Fruit fly (Drosophila melanogaster) whole organism, embryonic: ENCODE data around the gene kis.

Experiments
- Antp ChIP-seq: fragments of 200-800 bp; sonication (Bioruptor generic); optimal IDR thresholded peaks from 3 replicates; lab custom pipeline; 2016; ENCODE audit warnings: missing biosample characterization, missing genetic modification characterization
- Asciz ChIP-seq: fragments of 200-800 bp; sonication (Bioruptor generic); optimal IDR thresholded peaks from 2 replicates; lab custom pipeline; 2017; ENCODE audit warnings: missing biosample characterization, mild to moderate bottlenecking, missing genetic modification characterization, missing genetic modification reagents
- Bgb ChIP-seq: fragments of 200-800 bp; sonication (Bioruptor generic); IDR thresholded peaks from 2 replicates; pipeline ENCODE4 v1.3.6; 2022; ENCODE audit warnings: missing biosample characterization, missing genetic modification characterization; ENCODE audit not compliant: partially characterized antibody
- Bteb2 ChIP-seq: fragments of 200-800 bp; sonication (Bioruptor generic); optimal IDR thresholded peaks from 2 replicates; lab custom pipeline; 2016; ENCODE audit warnings: missing biosample characterization, missing genetic modification characterization
- CG10366 ChIP-seq: fragments of 200-800 bp; sonication (Bioruptor generic); IDR thresholded peaks from 2 replicates; pipeline ENCODE4 v1.3.6; 2022; ENCODE audit warnings: missing biosample characterization, missing genetic modification characterization
- CG11398 ChIP-seq: fragments of 200-800 bp; sonication (Bioruptor generic); optimal IDR thresholded peaks from 2 replicates; lab custom pipeline; 2016; ENCODE audit warnings: missing biosample characterization, missing genetic modification characterization
- CG11504 ChIP-seq: fragments of 200-800 bp; sonication (Bioruptor generic); optimal IDR thresholded peaks from 3 replicates; lab custom pipeline; 2019; ENCODE audit warnings: missing biosample characterization, mild to moderate bottlenecking, missing genetic modification characterization, moderate library complexity
- CG13123 ChIP-seq: fragments of 200-800 bp; sonication (Bioruptor generic); optimal IDR thresholded peaks from 2 replicates; lab custom pipeline; 2016; ENCODE audit warnings: missing biosample characterization, missing genetic modification characterization
- CG13894 ChIP-seq: fragments of 200-800 bp; sonication (Bioruptor generic); optimal IDR thresholded peaks from 3 replicates; lab custom pipeline; 2018; ENCODE audit warnings: missing biosample characterization, mild to moderate bottlenecking, missing genetic modification characterization, moderate library complexity
- CG15514 ChIP-seq: fragments of 200-800 bp; sonication (Bioruptor generic); optimal IDR thresholded peaks from 3 replicates; lab custom pipeline; 2017; ENCODE audit warnings: missing biosample characterization, missing genetic modification characterization, mild to moderate bottlenecking, moderate library complexity, missing genetic modification reagents
- CG15601 ChIP-seq: fragments of 200-800 bp; sonication (Bioruptor generic); optimal IDR thresholded peaks from 3 replicates; lab custom pipeline; 2019; ENCODE audit warnings: missing biosample characterization, mild to moderate bottlenecking, missing genetic modification characterization, moderate library complexity
- CG1602 ChIP-seq: fragments of 200-800 bp; sonication (Bioruptor generic); optimal IDR thresholded peaks from 3 replicates; lab custom pipeline; 2016; ENCODE audit warnings: missing biosample characterization, missing genetic modification characterization
- CG4424 ChIP-seq: fragments of 200-800 bp; sonication (Bioruptor generic); optimal IDR thresholded peaks from 3 replicates; lab custom pipeline; 2016; ENCODE audit warnings: missing biosample characterization, missing genetic modification characterization
- CG7839 ChIP-seq: fragments of 200-800 bp; sonication (Bioruptor generic); optimal IDR thresholded peaks from 3 replicates; lab custom pipeline; 2018; ENCODE audit warnings: missing biosample characterization, mild to moderate bottlenecking, missing genetic modification characterization, moderate library complexity
- CG8944 ChIP-seq: fragments of 200-800 bp; sonication (Bioruptor generic); optimal IDR thresholded peaks from 3 replicates; lab custom pipeline; 2016; ENCODE audit warnings: missing biosample characterization, missing genetic modification characterization
- Dbx ChIP-seq: fragments of 200-800 bp; sonication (Bioruptor generic); IDR thresholded peaks from 3 replicates; pipeline ENCODE4 v1.3.6; 2022; ENCODE audit warnings: missing biosample characterization, missing genetic modification characterization
- Eip74EF ChIP-seq, 2 experiments: fragments of 200-800 bp in 1 of 2; fragments of >200 bp in 1 of 2; sonication (Bioruptor generic) in 1 of 2; optimal IDR thresholded peaks; 2 replicates each; lab custom pipeline; 2017 to 2019; ENCODE audit warnings: missing biosample characterization in 2 of 2, missing genetic modification characterization in 2 of 2, mild to moderate bottlenecking in 1 of 2, moderate library complexity in 1 of 2
- Gug ChIP-seq: fragments of 200-800 bp; sonication (Bioruptor generic); IDR thresholded peaks from 4 replicates; pipeline ENCODE4 v1.3.6; 2022; ENCODE audit warnings: missing biosample characterization, missing genetic modification characterization
- Kr ChIP-seq: fragments of 200-800 bp; sonication (Bioruptor generic); optimal IDR thresholded peaks from 2 replicates; lab custom pipeline; 2017; ENCODE audit warnings: missing biosample characterization, mild to moderate bottlenecking, missing genetic modification characterization
- NK7.1 ChIP-seq: fragments of 200-800 bp; sonication (Bioruptor generic); optimal IDR thresholded peaks from 3 replicates; lab custom pipeline; 2016; ENCODE audit warnings: missing biosample characterization, missing genetic modification characterization
- Nf-YB ChIP-seq: fragments of 200-800 bp; sonication (Bioruptor generic); optimal IDR thresholded peaks from 3 replicates; lab custom pipeline; 2019; ENCODE audit warnings: missing biosample characterization, mild to moderate bottlenecking, missing genetic modification characterization, moderate library complexity
- Ravus ChIP-seq: fragments of 200-800 bp; sonication (Bioruptor generic); IDR thresholded peaks from 2 replicates; pipeline ENCODE4 v1.3.6; 2022; ENCODE audit warnings: missing biosample characterization, missing genetic modification characterization
- al ChIP-seq: fragments of 200-800 bp; sonication (Bioruptor generic); IDR thresholded peaks from 2 replicates; pipeline ENCODE4 v1.3.6; 2022; ENCODE audit warnings: missing biosample characterization, missing genetic modification characterization
- bsh ChIP-seq, 2 experiments: fragments of 200-800 bp; sonication (Bioruptor generic); optimal IDR thresholded peaks; 2 replicates each; lab custom pipeline; 2017 to 2018; ENCODE audit warnings: mild to moderate bottlenecking in 2 of 2, missing biosample characterization in 2 of 2, missing genetic modification characterization in 2 of 2, moderate library complexity in 1 of 2
- caup ChIP-seq: fragments of 200-800 bp; sonication (Bioruptor generic); optimal IDR thresholded peaks from 3 replicates; lab custom pipeline; 2017; ENCODE audit warnings: missing biosample characterization, mild to moderate bottlenecking, missing genetic modification characterization, moderate library complexity; ENCODE audit not compliant: severe bottlenecking
- dimm ChIP-seq: fragments of 200-800 bp; sonication (Bioruptor generic); IDR thresholded peaks from 2 replicates; pipeline ENCODE4 v1.3.6; 2022; ENCODE audit warnings: missing biosample characterization, missing genetic modification characterization
- fd96Cb ChIP-seq: fragments of 200-800 bp; sonication (Bioruptor generic); optimal IDR thresholded peaks from 2 replicates; lab custom pipeline; 2018; ENCODE audit warnings: missing biosample characterization, mild to moderate bottlenecking, missing genetic modification characterization, moderate library complexity
- gce ChIP-seq: fragments of 200-800 bp; sonication (Bioruptor generic); IDR thresholded peaks from 3 replicates; pipeline ENCODE4 v1.3.6; 2022; ENCODE audit warnings: missing biosample characterization, missing genetic modification characterization
- gem ChIP-seq: fragments of 200-800 bp; sonication (Bioruptor generic); optimal IDR thresholded peaks from 2 replicates; lab custom pipeline; 2019; ENCODE audit warnings: missing biosample characterization, mild to moderate bottlenecking, missing genetic modification characterization, moderate library complexity
- hkb ChIP-seq, 2 experiments: fragments of 200-800 bp in 1 of 2; fragments of >200 bp in 1 of 2; sonication (Bioruptor generic) in 1 of 2; IDR thresholded peaks in 1 of 2; optimal IDR thresholded peaks in 1 of 2; 2 replicates each; pipeline versions ENCODE4 v1.3.6 to Lab custom; 2017 to 2022; ENCODE audit warnings: missing biosample characterization in 1 of 2, missing genetic modification characterization in 1 of 2
- insv ChIP-seq, 2 experiments: fragments of 200-800 bp; sonication (Bioruptor generic); optimal IDR thresholded peaks; 3 replicates each; lab custom pipeline; 2016 to 2018; ENCODE audit warnings: missing biosample characterization in 2 of 2, missing genetic modification characterization in 2 of 2
- jing ChIP-seq: fragments of 200-800 bp; sonication (Bioruptor generic); optimal IDR thresholded peaks from 2 replicates; lab custom pipeline; 2018; ENCODE audit warnings: missing biosample characterization, mild to moderate bottlenecking, missing genetic modification characterization
- maf-S ChIP-seq: fragments of 200-800 bp; sonication (Bioruptor generic); optimal IDR thresholded peaks from 2 replicates; lab custom pipeline; 2016; ENCODE audit warnings: missing biosample characterization, missing genetic modification characterization
- mam ChIP-seq: fragments of 200-800 bp; sonication (Bioruptor generic); optimal IDR thresholded peaks from 3 replicates; lab custom pipeline; 2016; ENCODE audit warnings: missing biosample characterization, missing genetic modification characterization
- nom ChIP-seq: fragments of 200-800 bp; sonication (Bioruptor generic); optimal IDR thresholded peaks from 2 replicates; lab custom pipeline; 2017; ENCODE audit warnings: missing biosample characterization, missing genetic modification characterization, mild to moderate bottlenecking, moderate library complexity, missing genetic modification reagents
- phol ChIP-seq: fragments of 200-800 bp; sonication (Bioruptor generic); optimal IDR thresholded peaks from 3 replicates; lab custom pipeline; 2018; ENCODE audit warnings: missing biosample characterization, mild to moderate bottlenecking, missing genetic modification characterization, moderate library complexity
- pita ChIP-seq: fragments of 200-800 bp; sonication (Bioruptor generic); optimal IDR thresholded peaks from 2 replicates; lab custom pipeline; 2017; ENCODE audit warnings: missing biosample characterization, mild to moderate bottlenecking, missing genetic modification characterization
- pum ChIP-seq: fragments of 200-800 bp; sonication (Bioruptor generic); optimal IDR thresholded peaks from 2 replicates; lab custom pipeline; 2016; ENCODE audit warnings: missing biosample characterization, missing genetic modification characterization
- ranshi ChIP-seq: fragments of 200-800 bp; sonication (Bioruptor generic); IDR thresholded peaks from 2 replicates; pipeline ENCODE4 v1.3.6; 2022; ENCODE audit warnings: missing biosample characterization, missing genetic modification characterization
- sima ChIP-seq: fragments of 200-800 bp; sonication (Bioruptor generic); optimal IDR thresholded peaks from 2 replicates; lab custom pipeline; 2016; ENCODE audit warnings: missing biosample characterization, missing genetic modification characterization
- sob ChIP-seq: fragments of 200-800 bp; sonication (Bioruptor generic); IDR thresholded peaks from 2 replicates; pipeline ENCODE4 v1.3.6; 2022; ENCODE audit warnings: missing biosample characterization, missing genetic modification characterization
- trem ChIP-seq: fragments of 200-800 bp; optimal IDR thresholded peaks from 3 replicates; lab custom pipeline; 2019; ENCODE audit warnings: missing biosample characterization, mild to moderate bottlenecking, missing genetic modification characterization, moderate library complexity
- usp ChIP-seq: fragments of >200 bp; optimal IDR thresholded peaks from 2 replicates; lab custom pipeline; 2017; ENCODE audit warnings: missing biosample characterization, missing genetic modification characterization
- wek ChIP-seq: fragments of 200-800 bp; sonication (Bioruptor generic); optimal IDR thresholded peaks from 3 replicates; lab custom pipeline; 2018; ENCODE audit warnings: missing biosample characterization, mild to moderate bottlenecking, missing genetic modification characterization, moderate library complexity
- yki ChIP-seq: fragments of >200 bp; optimal IDR thresholded peaks from 3 replicates; lab custom pipeline; 2018

Gene kis

DNA sequence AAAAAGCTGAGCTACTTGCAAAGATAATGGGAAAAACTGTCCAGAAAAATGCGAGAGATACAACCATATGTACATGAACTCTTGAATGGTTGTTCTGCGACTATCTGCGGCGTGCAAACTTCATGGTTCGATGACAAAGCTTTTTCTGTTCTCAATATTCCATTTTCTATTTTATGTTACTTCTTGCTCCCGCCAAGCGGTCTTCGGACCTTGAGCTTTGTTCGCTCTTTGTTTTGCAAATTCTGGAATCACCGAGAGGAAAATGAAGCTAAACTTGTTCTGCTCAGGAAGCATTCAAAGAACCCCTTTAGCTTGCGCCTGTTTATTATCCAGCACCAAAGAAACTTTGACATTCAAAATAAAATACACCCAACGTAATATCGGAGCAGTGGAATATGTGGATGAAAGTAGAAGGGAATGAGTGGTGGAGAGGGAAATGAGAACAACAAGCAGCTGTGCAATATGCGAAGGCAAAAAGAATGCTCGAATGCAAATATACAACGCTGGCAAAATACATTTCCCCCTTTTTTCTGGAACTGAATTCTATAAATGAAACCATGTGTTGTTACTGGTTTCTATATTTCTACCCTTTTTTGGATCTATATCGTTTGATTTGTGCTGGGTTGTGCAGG lies 82.2 kb downstream of the kis start:
- TF ChIP-seq nom (GFP tag; lab: Kevin White, UChicago), result peak; percentile 93
- TF ChIP-seq phol, result no peak
- peak in 1 of 2 experiments; percentile 28 for TF ChIP-seq bsh (GFP tag; optimal IDR thresholded peaks at IDR 0.05; lab: Kevin White, UChicago)
- peak; percentile 20 for TF ChIP-seq CG13894 (tag; lab: Kevin White, UChicago)

DNA sequence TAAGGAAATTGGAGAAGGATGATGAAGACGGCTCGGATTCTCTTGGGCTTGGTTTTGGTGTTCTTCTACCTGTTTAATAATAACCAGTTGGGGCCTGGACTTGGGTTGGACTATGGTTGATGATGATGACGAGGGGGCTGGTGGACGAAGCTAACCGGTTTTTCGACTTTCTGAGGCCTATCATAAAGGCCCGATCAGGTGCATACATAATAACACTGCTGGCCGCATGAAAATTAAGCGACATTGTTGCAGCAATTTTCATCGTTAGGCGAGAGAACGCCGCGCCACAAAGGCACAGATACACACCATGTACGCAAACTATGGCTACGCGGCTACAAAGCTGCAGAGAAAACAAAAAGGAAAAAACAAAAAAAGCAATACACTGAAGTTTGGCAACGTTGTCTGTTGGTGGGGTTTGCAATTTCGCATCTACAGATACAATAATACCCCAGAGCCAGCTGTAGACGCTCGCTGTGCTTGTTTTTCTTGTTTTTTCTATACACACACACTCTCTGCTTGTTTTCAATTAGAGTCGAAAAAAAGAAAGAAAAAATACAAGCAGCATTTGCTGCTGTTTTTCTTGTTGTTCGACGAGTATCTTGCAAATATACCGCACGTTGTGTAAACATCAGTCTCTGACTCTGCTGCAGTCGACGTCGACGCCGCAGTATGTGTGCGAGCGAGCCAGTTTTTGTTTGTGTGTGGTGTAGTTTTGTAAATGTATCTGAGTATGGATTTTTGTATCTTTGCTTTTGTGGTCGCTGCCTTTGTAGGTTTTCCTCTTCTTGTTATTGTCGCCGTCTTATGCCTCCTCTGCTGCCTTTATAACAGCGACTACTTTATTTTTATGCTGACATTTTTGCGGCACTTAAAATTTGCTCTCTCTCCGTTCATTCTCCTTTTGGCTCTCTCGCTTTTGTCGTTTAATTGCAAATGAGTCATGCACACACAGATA lies 84.2 kb downstream of the kis start:
- no peak for TF ChIP-seq Ravus (GFP tag; lab: Robert Waterston, UW)
- no peak for TF ChIP-seq pita (GFP tag; lab: Kevin White, UChicago)
- TF ChIP-seq maf-S (GFP tag; lab: Kevin White, UChicago), result peak; percentile 38
- peak; percentile 34 for TF ChIP-seq Bteb2 (GFP tag; lab: Kevin White, UChicago)
- no peak for TF ChIP-seq Bgb (GFP tag; lab: Robert Waterston, UW)
- no peak for TF ChIP-seq CG10366 (GFP tag; lab: Robert Waterston, UW)
- TF ChIP-seq CG1602 (GFP tag; lab: Kevin White, UChicago), result peak; percentile 29
- no peak for TF ChIP-seq yki
- peak; percentile 79 for TF ChIP-seq CG15514 (GFP tag; lab: Kevin White, UChicago)
- peak; percentile 75 for TF ChIP-seq CG15601
- peak; percentile 75 for TF ChIP-seq gem
- TF ChIP-seq Dbx (GFP tag; lab: Robert Waterston, UW), result no peak
- peak; percentile 36 for TF ChIP-seq Nf-YB
- TF ChIP-seq usp (GFP tag; lab: Kevin White, UChicago), result no peak
- TF ChIP-seq CG11504 (tag; lab: Kevin White, UChicago), result peak; percentile 66
- peak; percentile 87 for TF ChIP-seq Kr (GFP tag; lab: Kevin White, UChicago)
- TF ChIP-seq pum (GFP tag; lab: Kevin White, UChicago), result peak; percentile 21
- peak; percentile 86 for TF ChIP-seq Asciz
- TF ChIP-seq caup (GFP tag; lab: Kevin White, UChicago), result peak; percentile 92
- TF ChIP-seq al (GFP tag; lab: Robert Waterston, UW), result no peak
- TF ChIP-seq sima (GFP tag; lab: Kevin White, UChicago), result peak; percentile 36
- no peak for TF ChIP-seq Antp
- no peak for TF ChIP-seq CG8944
- peak in 1 of 2 experiments; percentile 61 for TF ChIP-seq Eip74EF (GFP tag; optimal IDR thresholded peaks at IDR 0.05; lab: Kevin White, UChicago)
- peak; percentile 51 for TF ChIP-seq CG13123 (GFP tag; lab: Kevin White, UChicago)
- peak in 1 of 2 experiments; percentile 72 for TF ChIP-seq insv (GFP tag; optimal IDR thresholded peaks at IDR 0.05; lab: Kevin White, UChicago)
- TF ChIP-seq ranshi, result no peak
- TF ChIP-seq hkb (optimal IDR thresholded peaks at IDR 0.05; lab: Kevin White, UChicago), result no peak
- no peak for TF ChIP-seq hkb (GFP tag; IDR thresholded peaks at IDR 0.05; lab: Robert Waterston, UW)
- TF ChIP-seq mam (GFP tag; lab: Kevin White, UChicago), result no peak
- no peak for TF ChIP-seq fd96Cb (tag; lab: Kevin White, UChicago)
- TF ChIP-seq sob (GFP tag; lab: Robert Waterston, UW), result no peak
- peak; percentile 67 for TF ChIP-seq wek (GFP tag; lab: Kevin White, UChicago)
- no peak for TF ChIP-seq gce (GFP tag; lab: Robert Waterston, UW)
- no peak for TF ChIP-seq jing (GFP tag; lab: Kevin White, UChicago)
- no peak for TF ChIP-seq dimm (GFP tag; lab: Robert Waterston, UW)
- peak; percentile 69 for TF ChIP-seq CG11398 (GFP tag; lab: Kevin White, UChicago)
- TF ChIP-seq trem (tag; lab: Kevin White, UChicago), result no peak
- peak; percentile 33 for TF ChIP-seq CG7839
- peak; percentile 36 for TF ChIP-seq CG4424 (GFP tag; lab: Kevin White, UChicago)
- TF ChIP-seq Gug (GFP tag; lab: Robert Waterston, UW), result no peak
- TF ChIP-seq NK7.1 (GFP tag; lab: Kevin White, UChicago), result peak; percentile 57
